Worm (Caenorhabditis elegans) whole organism, midembryonic: ENCODE measurements around the gene cyld-1.
A peak's percentile ranks its signal among the peaks of the same experiment; 100 is the strongest.

ENCODE experiments used
- T22C8.4 ChIP-seq: fragments of 200-800 bp; sonication (Bioruptor generic); IDR thresholded peaks from 2 replicates; pipeline ENCODE4 v1.3.6; 2022; ENCODE audit warnings: missing genetic modification characterization, missing compliant biosample characterization
- cog-1 ChIP-seq: sonication (generic microtip); optimal IDR thresholded peaks from 2 replicates; lab custom pipeline; 2016; ENCODE audit warnings: missing genetic modification characterization, missing compliant biosample characterization
- flt-1 ChIP-seq: fragments of 200-800 bp; sonication (Bioruptor generic); IDR thresholded peaks from 2 replicates; pipeline ENCODE4 v1.3.6; 2022; ENCODE audit warnings: missing genetic modification characterization, missing compliant biosample characterization
- klf-2 ChIP-seq: fragments of 200-800 bp; sonication (Bioruptor generic); conservative IDR thresholded peaks from 2 replicates; pipeline ENCODE4 v1.3.6; 2022; ENCODE audit warnings: missing genetic modification reagents, missing genetic modification characterization, missing compliant biosample characterization
- med-1 ChIP-seq: sonication (generic microtip); optimal IDR thresholded peaks from 2 replicates; lab custom pipeline; 2017; ENCODE audit warnings: missing genetic modification characterization, mild to moderate bottlenecking, missing compliant biosample characterization, antibody characterized with exemption, missing genetic modification reagents; ENCODE audit not compliant: insufficient read depth
- ref-1 ChIP-seq: fragments of 200-800 bp; sonication (Bioruptor generic); conservative IDR thresholded peaks from 2 replicates; pipeline ENCODE4 v1.3.6; 2022; ENCODE audit warnings: missing genetic modification reagents, missing genetic modification characterization, missing compliant biosample characterization
- tab-1 ChIP-seq: fragments of 200-800 bp; sonication (Bioruptor generic); IDR thresholded peaks from 2 replicates; pipeline ENCODE4 v1.3.6; 2022; ENCODE audit warnings: missing genetic modification characterization, missing compliant biosample characterization
- ztf-23 ChIP-seq: fragments of 200-800 bp; sonication (Bioruptor generic); IDR thresholded peaks from 2 replicates; pipeline ENCODE4 v1.3.6; 2022; ENCODE audit warnings: missing genetic modification reagents, missing genetic modification characterization, missing compliant biosample characterization
- ztf-29 ChIP-seq: fragments of 200-800 bp; sonication (Bioruptor generic); IDR thresholded peaks from 2 replicates; pipeline ENCODE4 v1.3.6; 2022; ENCODE audit warnings: missing genetic modification reagents, missing genetic modification characterization, missing compliant biosample characterization

Gene cyld-1

DNA sequence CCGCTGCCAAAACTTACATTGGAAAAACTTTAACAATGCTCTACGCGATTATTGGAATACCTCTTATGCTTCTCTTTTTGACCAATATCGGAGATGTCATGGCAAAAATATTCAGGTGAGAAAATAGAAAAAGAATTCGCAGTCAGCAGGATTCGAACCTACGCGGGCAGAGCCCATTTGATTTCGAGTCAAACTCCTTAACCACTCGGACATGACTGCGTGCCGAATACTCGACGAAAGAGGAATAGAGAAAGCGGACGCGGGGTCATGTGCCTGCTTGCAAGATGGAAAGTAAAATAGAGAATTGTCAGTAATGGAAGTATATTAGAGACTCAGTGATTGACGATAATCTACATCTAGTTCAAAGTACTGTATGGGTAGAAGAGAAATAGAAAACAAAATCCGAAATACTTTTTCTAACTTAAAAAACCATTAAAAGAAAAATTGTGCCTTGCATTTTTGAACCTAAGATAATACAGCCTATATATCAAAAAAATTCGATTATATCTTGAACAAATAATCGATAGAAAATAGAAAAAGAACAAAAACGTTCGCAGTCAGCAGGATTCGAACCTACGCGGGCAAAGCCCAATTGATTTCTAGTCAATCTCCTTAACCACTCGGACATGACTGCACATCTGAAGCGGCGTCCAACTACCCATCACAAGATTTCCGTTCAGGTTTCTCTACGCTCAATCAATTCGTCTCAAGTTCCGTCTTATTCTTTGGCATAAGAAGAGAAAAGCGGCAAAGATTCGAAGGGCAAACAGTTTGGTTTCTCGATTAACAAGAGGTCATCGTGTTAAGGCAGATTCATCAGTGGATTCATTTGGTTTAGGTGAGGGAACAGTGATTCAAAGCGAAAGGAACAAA is 48.8 kb downstream of the cyld-1 start:
- TF ChIP-seq klf-2 (GFP tag; lab: Robert Waterston, UW) (peak; percentile 91), cog-1 (peak; percentile 64), ztf-23 (GFP tag; lab: Robert Waterston, UW) (peak; percentile 94), T22C8.4 (peak; percentile 90), med-1 (GFP tag; lab: Kevin White, UChicago) (peak; percentile 64), tab-1 (GFP tag; lab: Robert Waterston, UW) (peak; percentile 96), ref-1 (GFP tag; lab: Robert Waterston, UW) (peak; percentile 88), flt-1 (GFP tag; lab: Robert Waterston, UW) (peak; percentile 95), ztf-29 (GFP tag; lab: Robert Waterston, UW) (peak; percentile 93)

- TF ChIP-seq klf-2 (GFP tag; lab: Robert Waterston, UW) (no peak), tab-1 (GFP tag; lab: Robert Waterston, UW) (no peak), ztf-23 (GFP tag; lab: Robert Waterston, UW) (no peak), ztf-29 (GFP tag; lab: Robert Waterston, UW) (no peak), ref-1 (GFP tag; lab: Robert Waterston, UW) (no peak), cog-1 (no peak), med-1 (GFP tag; lab: Kevin White, UChicago) (no peak), flt-1 (GFP tag; lab: Robert Waterston, UW) (no peak), T22C8.4 (no peak)
Measured at ce11 chrIII:9860201-9860780, 50.2 kb downstream of the cyld-1 start, which contains the start of gene twk-48. Gene twk-48 (plus strand): TSS chrIII:9860730.

- TF ChIP-seq ztf-29 (GFP tag; lab: Robert Waterston, UW) = no peak
- no peak for TF ChIP-seq ztf-23 (GFP tag; lab: Robert Waterston, UW)
Measured at ce11 chrIII:9859133-9859775, 51.2 kb downstream of the cyld-1 start, which contains the start of gene gpdh-2. Gene gpdh-2 (minus strand): TSS chrIII:9859183.

DNA sequence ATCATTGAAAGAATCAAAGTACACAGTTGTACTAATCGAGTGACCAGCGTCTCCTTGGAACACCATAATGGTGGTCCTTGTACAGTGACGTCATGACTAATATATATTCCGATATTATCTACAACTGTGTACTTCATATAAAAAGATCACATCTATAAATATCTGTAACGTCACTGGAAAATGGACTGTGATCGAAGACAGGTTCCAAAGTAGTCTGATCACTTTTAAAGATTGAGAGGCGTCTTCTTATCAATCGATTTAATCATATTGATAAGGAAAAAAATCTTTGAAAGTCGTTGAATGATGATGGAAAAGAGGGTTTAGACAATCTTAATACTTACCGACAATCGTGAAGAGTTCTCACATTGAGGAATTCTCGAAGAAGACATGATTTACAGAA is 52.4 kb downstream of the cyld-1 start:
- no peak for TF ChIP-seq klf-2 (GFP tag; lab: Robert Waterston, UW)
- TF ChIP-seq tab-1 (GFP tag; lab: Robert Waterston, UW) = no peak
- TF ChIP-seq T22C8.4 = no peak
- TF ChIP-seq flt-1 (GFP tag; lab: Robert Waterston, UW) = no peak
- no peak for TF ChIP-seq med-1 (GFP tag; lab: Kevin White, UChicago)

ce11 chrIII:9857110-9857509 is 53.3 kb downstream of the cyld-1 start:
- TF ChIP-seq tab-1 (GFP tag; lab: Robert Waterston, UW) (no peak), klf-2 (GFP tag; lab: Robert Waterston, UW) (no peak), ztf-23 (GFP tag; lab: Robert Waterston, UW) (no peak)

DNA sequence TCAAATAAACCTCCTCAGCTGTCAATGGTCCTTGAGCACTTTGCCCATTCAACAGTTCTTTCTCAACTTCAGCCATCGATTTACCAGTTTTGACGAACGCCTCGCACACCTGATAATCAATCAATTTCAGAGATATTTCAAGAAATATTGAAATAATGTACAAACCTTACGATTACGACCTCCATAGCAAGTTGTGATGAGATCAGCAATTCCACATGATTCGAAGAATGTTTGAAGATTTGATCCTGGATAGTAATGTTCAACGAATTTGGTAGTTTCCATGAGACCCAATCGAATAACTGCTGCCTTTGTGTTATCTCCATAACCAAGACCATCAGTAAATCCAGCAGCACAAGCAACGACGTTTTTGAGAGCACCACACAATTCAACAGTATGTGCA is 55.5 kb downstream of the cyld-1 start:
- TF ChIP-seq cog-1 = no peak
- TF ChIP-seq tab-1 (GFP tag; lab: Robert Waterston, UW) = no peak
- no peak for TF ChIP-seq med-1 (GFP tag; lab: Kevin White, UChicago)
- no peak for TF ChIP-seq klf-2 (GFP tag; lab: Robert Waterston, UW)
- no peak for TF ChIP-seq ztf-29 (GFP tag; lab: Robert Waterston, UW)
- TF ChIP-seq ref-1 (GFP tag; lab: Robert Waterston, UW) = no peak
- no peak for TF ChIP-seq T22C8.4
- no peak for TF ChIP-seq flt-1 (GFP tag; lab: Robert Waterston, UW)
- TF ChIP-seq ztf-23 (GFP tag; lab: Robert Waterston, UW) = no peak

DNA sequence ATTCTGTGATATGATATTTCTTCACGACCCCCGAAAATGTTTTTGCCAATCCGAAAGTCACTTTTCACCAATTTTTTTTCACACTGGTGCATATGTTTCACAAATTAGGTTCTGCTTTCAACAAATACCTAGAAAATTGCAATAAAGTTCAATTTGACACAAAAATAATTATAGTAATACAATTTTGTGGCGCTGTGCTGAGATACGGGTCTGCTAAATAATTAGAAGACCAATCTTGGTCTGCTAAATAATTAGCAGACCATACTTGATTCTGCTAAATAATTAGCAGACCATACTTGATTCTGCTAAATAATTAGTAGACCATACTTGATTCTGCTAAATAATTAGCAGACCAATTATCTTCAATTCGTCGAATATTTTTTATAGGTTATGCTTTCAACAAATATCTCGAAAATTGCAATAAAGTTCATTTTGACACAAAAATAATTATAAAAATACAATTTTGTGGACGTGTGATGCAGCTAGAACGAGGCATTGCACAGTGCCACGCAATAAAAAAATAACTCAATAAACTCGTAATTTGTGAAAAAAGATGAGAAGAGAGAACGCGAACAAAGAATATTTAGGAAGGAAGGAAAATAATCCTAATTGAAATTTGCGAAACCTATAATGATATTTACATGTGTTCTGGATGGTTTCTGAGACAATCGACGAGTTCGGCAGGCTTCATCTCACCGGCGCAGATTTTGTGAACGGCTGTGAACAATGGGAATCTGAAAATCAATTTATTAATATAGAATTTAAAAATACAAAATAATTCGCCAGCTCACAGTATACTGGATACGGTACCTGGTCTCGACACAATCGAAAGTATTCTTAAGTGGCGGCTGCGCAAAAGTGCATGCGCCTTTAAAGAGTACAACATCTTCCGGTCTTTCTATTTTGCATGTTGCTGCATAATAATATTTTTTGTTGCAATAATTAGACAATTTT is 56.5 kb downstream of the cyld-1 start:
- no peak for TF ChIP-seq ztf-29 (GFP tag; lab: Robert Waterston, UW)
- TF ChIP-seq ref-1 (GFP tag; lab: Robert Waterston, UW) = no peak
- TF ChIP-seq med-1 (GFP tag; lab: Kevin White, UChicago) = no peak
- TF ChIP-seq ztf-23 (GFP tag; lab: Robert Waterston, UW) = no peak
- no peak for TF ChIP-seq klf-2 (GFP tag; lab: Robert Waterston, UW)
- no peak for TF ChIP-seq tab-1 (GFP tag; lab: Robert Waterston, UW)
- no peak for TF ChIP-seq cog-1
- TF ChIP-seq flt-1 (GFP tag; lab: Robert Waterston, UW) = no peak

DNA sequence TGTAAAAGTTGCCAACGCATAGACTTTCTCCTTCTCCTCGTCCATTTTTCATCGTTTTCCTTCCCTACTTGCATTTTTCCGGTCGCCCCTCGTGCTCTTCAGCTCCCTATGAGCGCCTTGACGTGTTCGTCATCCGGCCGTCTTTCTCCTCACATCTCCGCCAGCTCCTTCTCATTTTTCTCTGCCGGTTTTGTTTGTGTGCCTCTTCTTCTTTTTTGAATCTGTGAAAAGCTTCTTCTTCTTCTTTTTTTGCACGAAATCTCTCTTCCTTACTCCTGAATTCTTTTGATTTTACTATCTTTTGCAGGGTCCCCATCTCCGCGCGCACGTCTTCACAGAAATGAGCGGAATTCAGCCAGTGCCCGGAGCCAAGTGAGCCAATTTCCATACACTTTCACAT is 58.9 kb downstream of the cyld-1 start, which contains the start of gene K11H3.3:
Gene K11H3.3, plus strand, starts transcription at position 308 of the 400 bp plus-strand sequence.
- TF ChIP-seq ztf-23 (GFP tag; lab: Robert Waterston, UW) = no peak
- no peak for TF ChIP-seq med-1 (GFP tag; lab: Kevin White, UChicago)
- TF ChIP-seq klf-2 (GFP tag; lab: Robert Waterston, UW) = no peak
- no peak for TF ChIP-seq ztf-29 (GFP tag; lab: Robert Waterston, UW)
- no peak for TF ChIP-seq flt-1 (GFP tag; lab: Robert Waterston, UW)
